Worm (Caenorhabditis elegans) whole organism, young adult: ENCODE measurements around the gene Y57G11C.43.
"Not testable (repeated sequence)": the region's sequence is repeated elsewhere in the genome, so short reads cannot be mapped to it uniquely, and the experiment has no call there.

Source experiments
- B0261.1 ChIP-seq: sonication (generic microtip); optimal IDR thresholded peaks from 2 replicates; lab custom pipeline; 2016; ENCODE audit warnings: mild to moderate bottlenecking, missing genetic modification characterization, moderate library complexity, missing compliant biosample characterization
- C06A6.2 ChIP-seq: fragments of 200-800 bp; sonication (Bioruptor generic); conservative IDR thresholded peaks from 2 replicates; pipeline ENCODE4 v1.3.6; 2022; ENCODE audit warnings: missing genetic modification characterization, missing compliant biosample characterization
- C17E4.6 ChIP-seq: fragments of 200-800 bp; sonication (Bioruptor generic); IDR thresholded peaks from 2 replicates; pipeline ENCODE4 v1.3.6; 2022; ENCODE audit warnings: missing genetic modification reagents, missing genetic modification characterization, missing compliant biosample characterization
- F23B12.7 ChIP-seq: sonication (generic microtip); optimal IDR thresholded peaks from 2 replicates; lab custom pipeline; 2017; ENCODE audit warnings: missing genetic modification characterization, mild to moderate bottlenecking, missing compliant biosample characterization, antibody characterized with exemption, moderate library complexity; ENCODE audit not compliant: insufficient read depth
- F37B4.10 ChIP-seq: fragments of 200-800 bp; sonication (Bioruptor generic); IDR thresholded peaks from 2 replicates; pipeline ENCODE4 v1.3.6; 2022; ENCODE audit warnings: missing genetic modification characterization, missing compliant biosample characterization
- K11D2.4 ChIP-seq: fragments of 200-800 bp; sonication (Bioruptor generic); IDR thresholded peaks from 2 replicates; pipeline ENCODE4 v1.3.6; 2022; ENCODE audit warnings: missing genetic modification reagents, missing genetic modification characterization, missing compliant biosample characterization
- K12H6.12 ChIP-seq: fragments of 200-800 bp; sonication (Bioruptor generic); optimal IDR thresholded peaks from 2 replicates; lab custom pipeline; 2018; ENCODE audit warnings: mild to moderate bottlenecking, missing genetic modification characterization, missing compliant biosample characterization
- Y53F4B.3 ChIP-seq: fragments of 200-800 bp; sonication (Bioruptor generic); IDR thresholded peaks from 2 replicates; pipeline ENCODE4 v1.3.6; 2022; ENCODE audit warnings: missing genetic modification reagents, missing genetic modification characterization, missing compliant biosample characterization
- Y53G8AR.9 ChIP-seq: fragments of 200-800 bp; sonication (Bioruptor generic); conservative IDR thresholded peaks from 2 replicates; pipeline ENCODE4 v1.3.6; 2022; ENCODE audit warnings: missing genetic modification reagents, missing genetic modification characterization, missing compliant biosample characterization
- Y67H2A.10 ChIP-seq: fragments of 200-800 bp; sonication (Bioruptor generic); conservative IDR thresholded peaks from 2 replicates; pipeline ENCODE4 v1.3.6; 2022; ENCODE audit warnings: missing genetic modification reagents, missing genetic modification characterization, missing compliant biosample characterization
- Y79H2A.3 ChIP-seq: fragments of 200-800 bp; sonication (Bioruptor generic); conservative IDR thresholded peaks from 2 replicates; pipeline ENCODE4 v1.3.6; 2022; ENCODE audit warnings: missing genetic modification reagents, missing genetic modification characterization, missing compliant biosample characterization
- Y95B8A.8 ChIP-seq: fragments of 200-800 bp; sonication (Bioruptor generic); IDR thresholded peaks from 2 replicates; pipeline ENCODE4 v1.3.6; 2022; ENCODE audit warnings: missing genetic modification reagents, missing genetic modification characterization, missing compliant biosample characterization
- ama-1 ChIP-seq, 3 experiments: fragments of 150-350 bp in 1 of 3; sonication (generic microtip) in 2 of 3; optimal IDR thresholded peaks; 2 replicates each; lab custom pipeline; 2014 to 2018; ENCODE audit warnings: missing biosample characterization in 2 of 3, missing genetic modification characterization in 2 of 3, missing genetic modification reagents in 2 of 3
- athp-1 ChIP-seq: sonication (generic microtip); optimal IDR thresholded peaks from 2 replicates; lab custom pipeline; 2017; ENCODE audit warnings: mild to moderate bottlenecking, missing genetic modification characterization, missing compliant biosample characterization
- attf-5 ChIP-seq: fragments of 200-800 bp; sonication (Bioruptor generic); optimal IDR thresholded peaks from 2 replicates; lab custom pipeline; 2018; ENCODE audit warnings: mild to moderate bottlenecking, missing genetic modification characterization, missing compliant biosample characterization
- cebp-1 ChIP-seq, 2 experiments: fragments of 200-800 bp in 1 of 2; sonication (Bioruptor generic) in 1 of 2; sonication (generic microtip) in 1 of 2; IDR thresholded peaks in 1 of 2; optimal IDR thresholded peaks in 1 of 2; 2 replicates each; pipeline versions ENCODE4 v1.3.6 to Lab custom; 2017 to 2022; ENCODE audit warnings: missing compliant biosample characterization in 2 of 2, missing genetic modification characterization in 2 of 2, mild to moderate bottlenecking in 1 of 2, missing genetic modification reagents in 1 of 2, moderate library complexity in 1 of 2
- ceh-100 ChIP-seq: fragments of 200-800 bp; sonication (Bioruptor generic); IDR thresholded peaks from 2 replicates; pipeline ENCODE4 v1.3.6; 2022; ENCODE audit warnings: missing genetic modification reagents, missing genetic modification characterization, missing compliant biosample characterization
- ceh-27 ChIP-seq: fragments of 200-800 bp; sonication (Bioruptor generic); optimal IDR thresholded peaks from 2 replicates; lab custom pipeline; 2018; ENCODE audit warnings: mild to moderate bottlenecking, missing genetic modification characterization, moderate library complexity, missing compliant biosample characterization
- efl-1 ChIP-seq: fragments of 150-350 bp; optimal IDR thresholded peaks from 2 replicates; lab custom pipeline; 2014; ENCODE audit warnings: missing biosample characterization, missing genetic modification reagents, missing genetic modification characterization
- egl-44 ChIP-seq: fragments of 200-800 bp; sonication (Bioruptor generic); IDR thresholded peaks from 2 replicates; pipeline ENCODE4 v1.3.6; 2022; ENCODE audit warnings: missing genetic modification reagents, missing genetic modification characterization, missing compliant biosample characterization
- egrh-3 ChIP-seq: fragments of 200-800 bp; sonication (Bioruptor generic); IDR thresholded peaks from 2 replicates; pipeline ENCODE4 v1.3.6; 2022; ENCODE audit warnings: missing genetic modification reagents, missing genetic modification characterization, missing compliant biosample characterization
- ekl-4 ChIP-seq: fragments of 200-800 bp; sonication (Bioruptor generic); IDR thresholded peaks from 2 replicates; pipeline ENCODE4 v1.3.6; 2022; ENCODE audit warnings: missing genetic modification reagents, missing genetic modification characterization, missing compliant biosample characterization
- hmg-1.2 ChIP-seq: fragments of 200-800 bp; sonication (Bioruptor generic); IDR thresholded peaks from 2 replicates; pipeline ENCODE4 v1.3.6; 2022; ENCODE audit warnings: missing genetic modification reagents, missing genetic modification characterization, missing compliant biosample characterization
- hmg-20 ChIP-seq: fragments of 200-800 bp; sonication (Bioruptor generic); IDR thresholded peaks from 2 replicates; pipeline ENCODE4 v1.3.6; 2022; ENCODE audit warnings: missing genetic modification reagents, missing genetic modification characterization, missing compliant biosample characterization
- let-526 ChIP-seq: fragments of 200-800 bp; sonication (Bioruptor generic); IDR thresholded peaks from 2 replicates; pipeline ENCODE4 v1.3.6; 2022; ENCODE audit warnings: missing genetic modification reagents, missing genetic modification characterization, missing compliant biosample characterization
- lir-1 ChIP-seq: fragments of 200-800 bp; sonication (Bioruptor generic); conservative IDR thresholded peaks from 2 replicates; pipeline ENCODE4 v1.3.6; 2022; ENCODE audit warnings: missing genetic modification reagents, missing genetic modification characterization, missing compliant biosample characterization
- madf-6 ChIP-seq: fragments of 200-800 bp; sonication (Bioruptor generic); IDR thresholded peaks from 2 replicates; pipeline ENCODE4 v1.3.6; 2022; ENCODE audit warnings: missing genetic modification reagents, missing genetic modification characterization, missing compliant biosample characterization
- mcd-1 ChIP-seq: fragments of 200-800 bp; sonication (Bioruptor generic); IDR thresholded peaks from 2 replicates; pipeline ENCODE4 v1.3.6; 2022; ENCODE audit warnings: missing genetic modification reagents, missing genetic modification characterization, missing compliant biosample characterization
- nfyb-1 ChIP-seq: fragments of 200-800 bp; sonication (Bioruptor generic); IDR thresholded peaks from 2 replicates; pipeline ENCODE4 v1.3.6; 2022; ENCODE audit warnings: missing genetic modification reagents, missing genetic modification characterization, missing compliant biosample characterization
- nhr-179 ChIP-seq: sonication (generic microtip); optimal IDR thresholded peaks from 2 replicates; lab custom pipeline; 2016; ENCODE audit warnings: mild to moderate bottlenecking, missing genetic modification characterization, missing compliant biosample characterization
- nhr-80 ChIP-seq: sonication (generic microtip); optimal IDR thresholded peaks from 2 replicates; lab custom pipeline; 2016; ENCODE audit warnings: missing genetic modification characterization, missing compliant biosample characterization
- pbrm-1 ChIP-seq: fragments of 200-800 bp; sonication (Bioruptor generic); IDR thresholded peaks from 2 replicates; pipeline ENCODE4 v1.3.6; 2022; ENCODE audit warnings: missing genetic modification reagents, missing genetic modification characterization, missing compliant biosample characterization
- rcor-1 ChIP-seq: fragments of 200-800 bp; sonication (Bioruptor generic); IDR thresholded peaks from 2 replicates; pipeline ENCODE4 v1.3.6; 2022; ENCODE audit warnings: missing genetic modification reagents, missing genetic modification characterization, missing compliant biosample characterization
- sea-2 ChIP-seq: fragments of 200-800 bp; sonication (Bioruptor generic); IDR thresholded peaks from 2 replicates; pipeline ENCODE4 v1.3.6; 2022; ENCODE audit warnings: missing genetic modification characterization, missing compliant biosample characterization
- snpc-1.1 ChIP-seq: sonication (generic microtip); optimal IDR thresholded peaks from 2 replicates; lab custom pipeline; 2017; ENCODE audit warnings: missing genetic modification characterization, mild to moderate bottlenecking, missing compliant biosample characterization, antibody characterized with exemption, moderate library complexity, missing genotype, missing genetic modification reagents; ENCODE audit not compliant: insufficient read depth
- snpc-4 ChIP-seq, 5 experiments: fragments of 150-350 bp in 1 of 5; sonication (generic microtip) in 4 of 5; optimal IDR thresholded peaks; 2 replicates each; lab custom pipeline; 2014 to 2018; ENCODE audit warnings: missing genetic modification characterization in 5 of 5, missing biosample characterization in 3 of 5, antibody characterized with exemption in 2 of 5, mild to moderate bottlenecking in 2 of 5, missing compliant biosample characterization in 2 of 5, missing genotype in 2 of 5, moderate library complexity in 2 of 5, missing genetic modification reagents in 1 of 5
- zfh-2 ChIP-seq: fragments of 200-800 bp; sonication (Bioruptor generic); conservative IDR thresholded peaks from 2 replicates; pipeline ENCODE4 v1.3.6; 2022; ENCODE audit warnings: missing genetic modification reagents, missing genetic modification characterization, missing compliant biosample characterization
- ztf-22 ChIP-seq: fragments of 200-800 bp; sonication (Bioruptor generic); optimal IDR thresholded peaks from 2 replicates; lab custom pipeline; 2018; ENCODE audit warnings: mild to moderate bottlenecking, missing genetic modification characterization, moderate library complexity, missing compliant biosample characterization
- ztf-25 ChIP-seq: fragments of 200-800 bp; sonication (Bioruptor generic); IDR thresholded peaks from 2 replicates; pipeline ENCODE4 v1.3.6; 2022; ENCODE audit warnings: missing genetic modification reagents, missing genetic modification characterization, missing compliant biosample characterization
- ztf-6 ChIP-seq: fragments of 200-800 bp; sonication (Bioruptor generic); IDR thresholded peaks from 2 replicates; pipeline ENCODE4 v1.3.6; 2022; ENCODE audit warnings: missing genetic modification reagents, missing genetic modification characterization, missing compliant biosample characterization

Gene Y57G11C.43

ce11 chrIV:14763348-14763747 lies 5.9 kb upstream of the Y57G11C.43 start:
- TF ChIP-seq let-526 (GFP tag; lab: Robert Waterston, UW) (peak; percentile 6; the same call in 1 of the 2 replicates), Y67H2A.10 (GFP tag; lab: Robert Waterston, UW) (0 out of 2 replicates have a peak, but pooled peaks have one; percentile 8), nfyb-1 (GFP tag; lab: Robert Waterston, UW) (0 out of 2 replicates have a peak, but pooled peaks have one; percentile 41), K12H6.12 (peak; percentile 9), cebp-1 (GFP tag; IDR thresholded peaks at IDR 0.05; lab: Robert Waterston, UW) (0 out of 2 replicates have a peak, but pooled peaks have one; percentile 18), egl-44 (GFP tag; lab: Robert Waterston, UW) (peak; percentile 73; the same call in 1 of the 2 replicates), K11D2.4 (GFP tag; lab: Robert Waterston, UW) (peak; percentile 42; the same call in 1 of the 2 replicates), nhr-80 (tag; lab: Kevin White, UChicago) (peak; percentile 28), lir-1 (GFP tag; lab: Robert Waterston, UW) (peak; percentile 27; the same call in 1 of the 2 replicates), mcd-1 (GFP tag; lab: Robert Waterston, UW) (peak; percentile 74), ceh-27 (GFP tag; lab: Kevin White, UChicago) (peak; percentile 26), hmg-1.2 (peak; percentile 56; the same call in 1 of the 2 replicates), rcor-1 (GFP tag; lab: Robert Waterston, UW) (peak; percentile 65; the same call in 1 of the 2 replicates), C06A6.2 (GFP tag; lab: Robert Waterston, UW) (peak; percentile 58; the same call in 1 of the 2 replicates), snpc-4 (GFP tag; optimal IDR thresholded peaks at IDR 0.05; lab: Kevin White, UChicago) (peak; percentile 20), attf-5 (peak; percentile 39), ekl-4 (GFP tag; lab: Robert Waterston, UW) (peak; percentile 57; the same call in 1 of the 2 replicates), Y95B8A.8 (0 out of 2 replicates have a peak, but pooled peaks have one; percentile 7), pbrm-1 (GFP tag; lab: Robert Waterston, UW) (0 out of 2 replicates have a peak, but pooled peaks have one; percentile 38), ceh-100 (GFP tag; lab: Robert Waterston, UW) (0 out of 2 replicates have a peak, but pooled peaks have one; percentile 40)
- TF ChIP-seq cebp-1, snpc-4 (tag; optimal IDR thresholded peaks at IDR 0.05; lab: Kevin White, UChicago): not testable (repeated sequence)

ce11 chrIV:14763938-14764718 lies 5.1 kb upstream of the Y57G11C.43 start:
- TF ChIP-seq ama-1 (optimal IDR thresholded peaks at IDR 0.05; lab: Kevin White, UChicago) (peak; percentile 70), ama-1 (GFP tag; optimal IDR thresholded peaks at IDR 0.05; lab: Kevin White, UChicago) (no peak), Y53F4B.3 (GFP tag; lab: Robert Waterston, UW) (no peak), cebp-1 (GFP tag; IDR thresholded peaks at IDR 0.05; lab: Robert Waterston, UW) (no peak), cebp-1 (tag; optimal IDR thresholded peaks at IDR 0.05; lab: Kevin White, UChicago) (peak; percentile 28), Y53G8AR.9 (peak; percentile 30; the same call in 1 of the 2 replicates), athp-1 (no peak)

- TF ChIP-seq ztf-25 (GFP tag; lab: Robert Waterston, UW) (0 out of 2 replicates have a peak, but pooled peaks have one; percentile 3), B0261.1 (no peak), Y79H2A.3 (GFP tag; lab: Robert Waterston, UW) (0 out of 2 replicates have a peak, but pooled peaks have one; percentile 12), madf-6 (peak; percentile 100), nhr-179 (tag; lab: Kevin White, UChicago) (no peak), hmg-20 (GFP tag; lab: Robert Waterston, UW) (peak; percentile 45; the same call in 1 of the 2 replicates), egrh-3 (GFP tag; lab: Robert Waterston, UW) (no peak), F23B12.7 (tag; lab: Kevin White, UChicago) (peak; percentile 38), ceh-100 (GFP tag; lab: Robert Waterston, UW) (peak; percentile 70), F37B4.10 (GFP tag; lab: Robert Waterston, UW) (no peak), sea-2 (0 out of 2 replicates have a peak, but pooled peaks have one; percentile 49), efl-1 (GFP tag; lab: Kevin White, UChicago) (peak; percentile 25), zfh-2 (peak; percentile 67), snpc-1.1 (peak; percentile 96), ztf-6 (GFP tag; lab: Robert Waterston, UW) (no peak), C17E4.6 (GFP tag; lab: Robert Waterston, UW) (peak; percentile 42; the same call in 1 of the 2 replicates), lir-1 (GFP tag; lab: Robert Waterston, UW) (peak; percentile 71), ztf-22 (GFP tag; lab: Kevin White, UChicago) (no peak)
Observed at ce11 chrIV:14764719-14765173, 4.5 kb upstream of the Y57G11C.43 start.
